Fruit fly (Drosophila melanogaster): ENCODE results near the gene Snoo.
A peak's percentile ranks its signal among the peaks of the same experiment; 100 is the strongest.

The Snoo gene

DNA sequence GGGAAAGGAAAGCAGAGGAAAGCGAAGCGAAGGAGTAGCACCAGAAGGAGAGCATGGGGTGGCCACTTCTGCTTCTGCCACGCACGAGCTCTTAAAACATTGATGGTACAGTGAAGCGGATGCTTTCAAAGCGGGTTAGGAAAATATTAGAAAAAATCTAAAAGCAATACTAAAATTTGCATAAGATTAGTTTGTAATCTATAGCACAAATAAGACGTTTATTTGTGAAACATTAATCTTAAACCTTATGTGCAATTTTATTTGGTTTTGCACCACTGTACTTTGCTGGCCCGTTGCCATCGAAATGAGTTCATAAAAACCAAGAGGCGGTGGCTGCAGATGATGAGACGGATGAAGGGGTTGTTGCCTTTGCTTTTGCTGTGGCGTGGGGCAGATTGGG lies 58.6 kb downstream of the Snoo start (continued):
- TF ChIP-seq Xbp1 (GFP tag; optimal IDR thresholded peaks at IDR 0.05), result peak; percentile 85
- peak; percentile 68 for TF ChIP-seq E2f2 (GFP tag; IDR thresholded peaks at IDR 0.05)
- peak; percentile 90 for TF ChIP-seq CG14441 (GFP tag; IDR thresholded peaks at IDR 0.05)
- peak; percentile 90 for TF ChIP-seq HHEX (GFP tag; optimal IDR thresholded peaks at IDR 0.05)
- 0 out of 3 replicates have a peak, but pooled peaks have one; percentile 30 for TF ChIP-seq HLH4C (GFP tag; IDR thresholded peaks at IDR 0.05; ENCODE audit: partially characterized antibody)
- TF ChIP-seq CG14014 (GFP tag; IDR thresholded peaks at IDR 0.05), result peak; percentile 90
- peak; percentile 98 for TF ChIP-seq Drgx (GFP tag; IDR thresholded peaks at IDR 0.05)
- TF ChIP-seq disco-r (GFP tag; optimal IDR thresholded peaks at IDR 0.05), result peak; percentile 71
- TF ChIP-seq Eip74EF (GFP tag; optimal IDR thresholded peaks at IDR 0.05), result peak in 1 of 2 experiments; percentile 81
- peak; percentile 89 for TF ChIP-seq ems (GFP tag; optimal IDR thresholded peaks at IDR 0.05)
- TF ChIP-seq CG4282 (GFP tag; optimal IDR thresholded peaks at IDR 0.05), result peak; percentile 72
- peak; percentile 89 for TF ChIP-seq Antp (GFP tag; optimal IDR thresholded peaks at IDR 0.05)
- peak; percentile 90 for TF ChIP-seq tap (tag; optimal IDR thresholded peaks at IDR 0.05)
- peak; percentile 91 for TF ChIP-seq ranshi (GFP tag; IDR thresholded peaks at IDR 0.05)
- peak; percentile 91 for TF ChIP-seq CG31441 (GFP tag; IDR thresholded peaks at IDR 0.05)
- TF ChIP-seq CG12071 (GFP tag; optimal IDR thresholded peaks at IDR 0.05), result peak; percentile 87
- peak; percentile 75 for TF ChIP-seq kah (GFP tag; optimal IDR thresholded peaks at IDR 0.05)
- TF ChIP-seq CG32772 (GFP tag; IDR thresholded peaks at IDR 0.05), result peak; percentile 90
- peak; percentile 95 for TF ChIP-seq ci (GFP tag; IDR thresholded peaks at IDR 0.05)
- TF ChIP-seq ase (GFP tag; IDR thresholded peaks at IDR 0.05), result peak; percentile 85
- peak; percentile 51 for TF ChIP-seq CG2202 (tag; optimal IDR thresholded peaks at IDR 0.05)
- peak; percentile 18; the same call in 1 of the 2 replicates for TF ChIP-seq Poxn (GFP tag; IDR thresholded peaks at IDR 0.05)
- TF ChIP-seq CG8281 (tag; optimal IDR thresholded peaks at IDR 0.05), result peak; percentile 67
- TF ChIP-seq D19A (tag; optimal IDR thresholded peaks at IDR 0.05), result peak; percentile 83
- TF ChIP-seq CG10959 (GFP tag; IDR thresholded peaks at IDR 0.05), result peak; percentile 80
- TF ChIP-seq odd (GFP tag; optimal IDR thresholded peaks at IDR 0.05), result peak; percentile 85
- TF ChIP-seq CG2678 (tag; optimal IDR thresholded peaks at IDR 0.05), result peak; percentile 94
- no peak for TF ChIP-seq Sin3A (optimal IDR thresholded peaks at IDR 0.05)
- no peak for TF ChIP-seq CG9797 (GFP tag; optimal IDR thresholded peaks at IDR 0.05)
- TF ChIP-seq fru (optimal IDR thresholded peaks at IDR 0.05), result no peak
- TF ChIP-seq grn (GFP tag; optimal IDR thresholded peaks at IDR 0.05), result no peak
- TF ChIP-seq MTF-1 (GFP tag; optimal IDR thresholded peaks at IDR 0.05; ENCODE audit: borderline replicate concordance), result peak; percentile 74
- peak; percentile 70 for TF ChIP-seq Taf1 (GFP tag; IDR thresholded peaks at IDR 0.05)
- TF ChIP-seq ab (GFP tag; optimal IDR thresholded peaks at IDR 0.05), result peak; percentile 61
- no peak for TF ChIP-seq prd (optimal IDR thresholded peaks at IDR 0.05)
- TF ChIP-seq prd (GFP tag; IDR thresholded peaks at IDR 0.05), result peak; percentile 94
- peak; percentile 88 for TF ChIP-seq tin (GFP tag; optimal IDR thresholded peaks at IDR 0.05)
- TF ChIP-seq Deaf1 (tag; optimal IDR thresholded peaks at IDR 0.05), result peak; percentile 74
- peak; percentile 74 for TF ChIP-seq CG31224 (GFP tag; IDR thresholded peaks at IDR 0.05)
- TF ChIP-seq CG11398 (GFP tag; optimal IDR thresholded peaks at IDR 0.05), result peak; percentile 67
- peak; percentile 88 for TF ChIP-seq abd-A (tag; optimal IDR thresholded peaks at IDR 0.05)
- peak; percentile 54 for TF ChIP-seq CTCF (GFP tag; optimal IDR thresholded peaks at IDR 0.05)
- TF ChIP-seq sisA (GFP tag; IDR thresholded peaks at IDR 0.05), result peak; percentile 90
- TF ChIP-seq zen2 (GFP tag; IDR thresholded peaks at IDR 0.05; ENCODE audit: partially characterized antibody), result no peak
- TF ChIP-seq CG14710 (tag; optimal IDR thresholded peaks at IDR 0.05), result peak; percentile 74
- peak; percentile 6 for TF ChIP-seq CG3838 (GFP tag; optimal IDR thresholded peaks at IDR 0.05)
- peak; percentile 47 for TF ChIP-seq Jarid2 (GFP tag; optimal IDR thresholded peaks at IDR 0.05)
- TF ChIP-seq row (GFP tag; IDR thresholded peaks at IDR 0.05), result peak; percentile 92
- TF ChIP-seq hkb (optimal IDR thresholded peaks at IDR 0.05), result no peak
- TF ChIP-seq hkb (GFP tag; IDR thresholded peaks at IDR 0.05), result peak; percentile 96
- no peak for TF ChIP-seq cad (GFP tag; optimal IDR thresholded peaks at IDR 0.05)
- TF ChIP-seq Awh (GFP tag; IDR thresholded peaks at IDR 0.05), result peak; percentile 86
- peak; percentile 81 for TF ChIP-seq Ssrp (tag; optimal IDR thresholded peaks at IDR 0.05)

Data from whole organism, embryonic.